Worm (Caenorhabditis elegans) whole organism, L4/young adult: ENCODE results near the gene F49E11.7.

Experiments used
- W03F9.2 ChIP-seq: fragments of 150-350 bp; optimal IDR thresholded peaks from 2 replicates; lab custom pipeline; 2014; ENCODE audit warnings: missing biosample characterization, missing genetic modification characterization
- him-1 ChIP-seq: sonication (generic microtip); optimal IDR thresholded peaks from 2 replicates; lab custom pipeline; 2016; ENCODE audit warnings: missing genotype, missing genetic modification reagents, missing genetic modification characterization, missing compliant biosample characterization

ce11 chrIV:13025853-13026343, 26.8 kb upstream of the F49E11.7 start:
- TF ChIP-seq him-1 (tag; lab: Kevin White, UChicago) (peak; percentile 49), W03F9.2 (tag; lab: Kevin White, UChicago) (no peak)
